Fruit fly (Drosophila melanogaster) S2 (cell line): ENCODE data around the gene His2Av.

ENCODE experiments used
- CG8478 ChIP-seq: fragments of >200 bp; optimal IDR thresholded peaks from 2 replicates; lab custom pipeline; 2018
- CTCF ChIP-seq, 2 experiments: fragments of >200 bp; optimal IDR thresholded peaks; 2 replicates each; lab custom pipeline; 2018

DNA sequence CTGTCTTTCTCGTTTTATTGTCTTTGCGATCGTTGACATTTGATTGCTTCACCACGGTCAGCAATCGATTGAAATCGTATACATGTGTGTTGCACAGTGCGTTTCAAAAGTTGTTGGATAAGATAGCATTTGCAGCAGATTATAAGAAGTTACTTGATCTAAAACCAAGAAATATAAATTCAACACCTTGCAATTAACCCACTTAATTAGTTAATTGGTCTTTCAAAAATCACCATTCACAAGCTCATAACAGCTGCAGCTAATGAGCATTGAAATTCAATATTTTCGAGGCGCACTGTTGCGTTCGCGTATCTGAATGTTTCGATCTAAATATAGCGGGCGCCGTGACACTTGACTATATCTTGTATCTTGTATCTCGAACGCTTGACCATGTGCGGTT lies 26.0 kb downstream of the His2Av start:
- TF ChIP-seq CG8478 (lab: Kevin White, UChicago) (no peak), CTCF (optimal IDR thresholded peaks at IDR 0.05; lab: Kevin White, UChicago) (no peak)
